Fruit fly (Drosophila melanogaster): ENCODE data around the gene Bdbt.

The Bdbt gene

dm6 chr3R:21107907-21108591, 10.6 kb downstream of the Bdbt start, which contains the start of the genes Sec15 and rtet (continued):
- peak; percentile 66 for TF ChIP-seq dysf (GFP tag; IDR thresholded peaks at IDR 0.05)
- TF ChIP-seq CG13296 (GFP tag; optimal IDR thresholded peaks at IDR 0.05): peak; percentile 62
- peak; percentile 70 for TF ChIP-seq CG12659 (GFP tag; optimal IDR thresholded peaks at IDR 0.05)
- TF ChIP-seq pnt (GFP tag; optimal IDR thresholded peaks at IDR 0.05): no peak
- no peak for TF ChIP-seq cas (GFP tag; IDR thresholded peaks at IDR 0.05)

dm6 chr3R:21102477-21102876, 16.2 kb downstream of the Bdbt start:
- TF ChIP-seq Ets65A (GFP tag): peak; percentile 93
- TF ChIP-seq mld (GFP tag; IDR thresholded peaks at IDR 0.05; ENCODE audit: partially characterized antibody): 0 out of 3 replicates have a peak, but pooled peaks have one; percentile 47
- no peak for TF ChIP-seq CG4820 (GFP tag; optimal IDR thresholded peaks at IDR 0.05)

- 0 out of 3 replicates have a peak, but pooled peaks have one; percentile 28 for TF ChIP-seq zfh1 (GFP tag; IDR thresholded peaks at IDR 0.05)
- TF ChIP-seq B-H2 (GFP tag; optimal IDR thresholded peaks at IDR 0.05): no peak
- no peak; the same call in 2 of the 3 replicates for TF ChIP-seq CG11456 (GFP tag; IDR thresholded peaks at IDR 0.05)
- TF ChIP-seq emc (GFP tag; optimal IDR thresholded peaks at IDR 0.05): no peak
- TF ChIP-seq Hmx (GFP tag; optimal IDR thresholded peaks at IDR 0.05): no peak
- no peak for TF ChIP-seq CG14014 (GFP tag; IDR thresholded peaks at IDR 0.05)
- TF ChIP-seq cwo (GFP tag; optimal IDR thresholded peaks at IDR 0.05): no peak
- TF ChIP-seq tx (GFP tag; optimal IDR thresholded peaks at IDR 0.05): peak; percentile 3
- no peak for TF ChIP-seq H15 (GFP tag; IDR thresholded peaks at IDR 0.05)
- TF ChIP-seq CG2202 (tag; optimal IDR thresholded peaks at IDR 0.05): no peak
- TF ChIP-seq CG9797 (GFP tag; optimal IDR thresholded peaks at IDR 0.05): peak; percentile 66
- TF ChIP-seq D19B (GFP tag; optimal IDR thresholded peaks at IDR 0.05): peak; percentile 98
- TF ChIP-seq gcm2 (GFP tag; optimal IDR thresholded peaks at IDR 0.05): no peak
- no peak for TF ChIP-seq CG11247 (GFP tag; IDR thresholded peaks at IDR 0.05)
- no peak for TF ChIP-seq CG10147 (GFP tag; optimal IDR thresholded peaks at IDR 0.05)
- peak; percentile 61 for TF ChIP-seq Lhr (GFP tag; optimal IDR thresholded peaks at IDR 0.05)
- no peak for TF ChIP-seq Asciz (GFP tag; optimal IDR thresholded peaks at IDR 0.05)
- peak; percentile 38 for TF ChIP-seq CG32532 (GFP tag; IDR thresholded peaks at IDR 0.05)
- TF ChIP-seq vfl (GFP tag; optimal IDR thresholded peaks at IDR 0.05): peak; percentile 26
- no peak for TF ChIP-seq CG31388 (GFP tag; optimal IDR thresholded peaks at IDR 0.05)
- no peak for TF ChIP-seq croc (GFP tag; conservative IDR thresholded peaks at IDR 0.05)
- TF ChIP-seq CG15073 (GFP tag; optimal IDR thresholded peaks at IDR 0.05): no peak
- no peak for TF ChIP-seq insv (GFP tag; optimal IDR thresholded peaks at IDR 0.05)
- TF ChIP-seq phol (tag; optimal IDR thresholded peaks at IDR 0.05): peak; percentile 57
- no peak; the same call in 2 of the 3 replicates for TF ChIP-seq CG34422 (GFP tag; IDR thresholded peaks at IDR 0.05)
- TF ChIP-seq Tbp (GFP tag; optimal IDR thresholded peaks at IDR 0.05): no peak
- TF ChIP-seq CG10321 (GFP tag; IDR thresholded peaks at IDR 0.05): no peak
- no peak for TF ChIP-seq Hr39 (optimal IDR thresholded peaks at IDR 0.05)
- TF ChIP-seq C15 (GFP tag; IDR thresholded peaks at IDR 0.05): no peak
- no peak for TF ChIP-seq wdn (GFP tag; IDR thresholded peaks at IDR 0.05)
- TF ChIP-seq Dll (GFP tag; IDR thresholded peaks at IDR 0.05; ENCODE audit: partially characterized antibody): peak; percentile 50; the same call in 1 of the 4 replicates
- TF ChIP-seq tin (GFP tag; optimal IDR thresholded peaks at IDR 0.05): peak; percentile 51
- no peak for TF ChIP-seq danr (GFP tag; IDR thresholded peaks at IDR 0.05)
- TF ChIP-seq abd-A (tag; optimal IDR thresholded peaks at IDR 0.05): no peak
- no peak for TF ChIP-seq unpg (GFP tag; optimal IDR thresholded peaks at IDR 0.05)
- no peak for TF ChIP-seq gce (GFP tag; IDR thresholded peaks at IDR 0.05)
- no peak for TF ChIP-seq CG1024 (GFP tag; IDR thresholded peaks at IDR 0.05)
- TF ChIP-seq Ravus (GFP tag; IDR thresholded peaks at IDR 0.05): no peak
- TF ChIP-seq CG7928 (GFP tag; optimal IDR thresholded peaks at IDR 0.05): no peak
Observed at dm6 chr3R:21101453-21102214, 17.0 kb downstream of the Bdbt start, which contains the start of the genes CG7044 and Tbc1d22. Gene CG7044, minus strand, starts transcription at chr3R:21101718. Gene Tbc1d22, plus strand, starts transcription at chr3R:21102199.
